Worm (Caenorhabditis elegans): ENCODE measurements around the gene wdr-5.1.

DNA sequence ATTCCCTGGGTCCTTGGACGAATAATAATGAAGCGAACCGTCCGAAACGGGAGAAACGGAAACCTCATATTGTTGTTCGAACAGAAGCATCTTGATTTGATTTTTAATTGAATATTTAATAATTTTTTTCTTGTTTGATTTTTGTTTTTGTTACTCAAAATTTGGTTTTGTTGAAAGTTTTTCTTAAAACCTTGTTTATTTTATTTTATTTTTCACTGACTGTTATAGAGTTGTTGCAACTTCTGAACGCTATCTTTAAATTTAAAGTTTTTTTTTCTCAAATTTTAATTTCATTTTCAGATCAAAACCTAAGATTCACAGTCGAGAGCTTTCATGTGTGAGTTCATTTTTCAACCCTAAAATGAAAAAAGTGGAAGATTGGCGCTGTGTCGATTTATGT is 3.9 kb downstream of the wdr-5.1 start, which contains the start of gene alkb-8:
- TF ChIP-seq hmg-4 (GFP tag; optimal IDR thresholded peaks at IDR 0.05) (no peak), aly-1 (tag; optimal IDR thresholded peaks at IDR 0.05) (no peak), ama-1 (optimal IDR thresholded peaks at IDR 0.05) (no peak), flt-1 (GFP tag; IDR thresholded peaks at IDR 0.05) (no peak), pes-1 (GFP tag; IDR thresholded peaks at IDR 0.05) (no peak), ets-7 (tag; optimal IDR thresholded peaks at IDR 0.05) (no peak), ceh-36 (tag; optimal IDR thresholded peaks at IDR 0.05) (no peak)
